Fruit fly (Drosophila melanogaster): Measurements from ENCODE around the gene CG8916.

- no peak for TF ChIP-seq CG8478 (optimal IDR thresholded peaks at IDR 0.05)
- TF ChIP-seq CTCF (optimal IDR thresholded peaks at IDR 0.05), result no peak
Measured at dm6 chrX:15889780-15890608, 31.8 kb upstream of the CG8916 start, which contains the start of the genes MSBP and CG15916.

Measured in S2 (cell line).